Worm (Caenorhabditis elegans) whole organism, late embryonic: ENCODE measurements around the gene rps-22.

ENCODE experiments used
- ama-1 ChIP-seq: fragments of 150-350 bp; optimal IDR thresholded peaks from 2 replicates; lab custom pipeline; 2014
- ceh-31 ChIP-seq: sonication (generic microtip); optimal IDR thresholded peaks from 2 replicates; lab custom pipeline; 2016; ENCODE audit warnings: missing genetic modification characterization, missing compliant biosample characterization
- elt-2 ChIP-seq: sonication (generic microtip); optimal IDR thresholded peaks from 2 replicates; lab custom pipeline; 2016; ENCODE audit warnings: missing genetic modification reagents, missing genetic modification characterization, missing compliant biosample characterization
- fkh-10 ChIP-seq: fragments of 150-350 bp; optimal IDR thresholded peaks from 2 replicates; lab custom pipeline; 2014; ENCODE audit warnings: missing biosample characterization, missing genetic modification reagents, missing genetic modification characterization
- hlh-13 ChIP-seq: fragments of 200-800 bp; sonication (Bioruptor generic); optimal IDR thresholded peaks from 2 replicates; lab custom pipeline; 2018; ENCODE audit warnings: mild to moderate bottlenecking, missing genetic modification characterization, missing compliant biosample characterization
- nhr-11 ChIP-seq: fragments of 150-350 bp; optimal IDR thresholded peaks from 2 replicates; lab custom pipeline; 2014; ENCODE audit warnings: missing biosample characterization, missing genetic modification characterization
- pha-4 ChIP-seq: fragments of 150-350 bp; optimal IDR thresholded peaks from 2 replicates; lab custom pipeline; 2018; ENCODE audit warnings: missing biosample characterization, missing genetic modification reagents, missing genetic modification characterization
- tbx-7 ChIP-seq: sonication (generic microtip); optimal IDR thresholded peaks from 2 replicates; lab custom pipeline; 2016; ENCODE audit warnings: missing genotype, missing genetic modification characterization, missing compliant biosample characterization
- unc-3 ChIP-seq, 2 experiments: fragments of 200-800 bp in 1 of 2; sonication (Bioruptor generic) in 1 of 2; sonication (generic microtip) in 1 of 2; conservative IDR thresholded peaks in 1 of 2; optimal IDR thresholded peaks in 1 of 2; 2 replicates each; pipeline versions ENCODE4 v1.3.6 to Lab custom; 2016 to 2022; ENCODE audit warnings: missing compliant biosample characterization in 2 of 2, missing genetic modification characterization in 2 of 2, missing genetic modification reagents in 1 of 2
- unc-55 ChIP-seq: sonication (generic microtip); optimal IDR thresholded peaks from 2 replicates; lab custom pipeline; 2017; ENCODE audit warnings: missing biosample characterization, missing genetic modification reagents, missing genetic modification characterization

DNA sequence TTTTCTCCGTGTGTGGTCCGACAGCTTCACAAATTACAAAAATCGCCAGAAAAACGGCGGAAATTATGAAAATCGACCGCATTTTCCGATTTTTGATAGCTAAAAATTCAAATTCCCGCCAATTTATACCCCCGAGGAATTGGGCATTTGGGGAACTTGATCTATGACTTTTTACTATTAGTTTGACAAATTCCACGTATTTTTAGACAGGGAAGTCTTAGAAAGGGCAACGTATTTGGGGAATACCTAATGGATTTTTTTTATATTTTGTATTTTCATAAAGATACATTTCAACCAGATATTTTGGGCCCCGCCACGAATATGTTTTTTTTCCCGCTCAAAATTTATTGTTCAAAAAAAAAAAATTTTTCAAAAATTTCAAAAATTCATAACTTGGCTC is 34.5 kb downstream of the rps-22 start, which contains the start of gene Y39A3B.7:
- TF ChIP-seq pha-4 (tag; lab: Kevin White, UChicago) (no peak), elt-2 (tag; lab: Kevin White, UChicago) (no peak), unc-55 (GFP tag; lab: Kevin White, UChicago) (no peak), fkh-10 (GFP tag; lab: Kevin White, UChicago) (no peak), unc-3 (GFP tag; conservative IDR thresholded peaks at IDR 0.05; lab: Robert Waterston, UW) (no peak), unc-3 (tag; optimal IDR thresholded peaks at IDR 0.05; lab: Kevin White, UChicago) (no peak), ama-1 (lab: Kevin White, UChicago) (no peak), hlh-13 (GFP tag; lab: Kevin White, UChicago) (no peak), tbx-7 (tag; lab: Kevin White, UChicago) (no peak), ceh-31 (no peak), nhr-11 (tag; lab: Kevin White, UChicago) (no peak)
